Fruit fly (Drosophila melanogaster): ENCODE measurements around the gene CG46514.
"Not testable (repeated sequence)": the region's sequence is repeated elsewhere in the genome, so short reads cannot be mapped to it uniquely, and the experiment has no call there.

CG46514 gene

dm6 chrX:22196874-22197273 lies at the start of gene CG46514:
Gene CG46514, plus strand, starts transcription at chrX:22197174.
- not testable (repeated sequence) for TF ChIP-seq CG8478, CTCF (optimal IDR thresholded peaks at IDR 0.05)

dm6 chrX:22147489-22147888 lies 49.5 kb upstream of the CG46514 start, which contains the start of gene CG46504:
Gene CG46504, plus strand, starts transcription at chrX:22147789.
- TF ChIP-seq CTCF, CG8478 (optimal IDR thresholded peaks at IDR 0.05): not testable (repeated sequence)

DNA sequence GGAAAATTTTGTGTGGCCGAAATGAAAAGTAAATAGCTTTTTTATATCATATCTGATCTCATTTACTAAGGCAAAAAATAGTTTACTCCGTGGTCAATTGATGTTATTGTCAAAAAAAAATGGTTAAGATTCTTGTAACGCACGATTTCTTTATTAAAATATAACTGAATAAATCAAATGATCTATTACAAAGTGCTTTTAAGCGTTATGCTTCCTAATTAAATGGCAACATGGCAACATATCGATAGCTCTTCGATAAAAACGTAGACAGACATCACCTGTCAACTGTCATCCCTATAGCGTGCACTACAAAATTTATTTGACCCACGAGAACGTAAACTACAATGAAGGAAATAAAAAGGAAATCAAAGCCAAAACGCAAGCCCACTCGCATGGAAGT lies 44.4 kb upstream of the CG46514 start, which contains the start of gene CG46505:
TSS of gene CG46505 (plus strand) at position 301 of the 400 bp plus-strand sequence.
- not testable (repeated sequence) for TF ChIP-seq CG8478, CTCF (optimal IDR thresholded peaks at IDR 0.05)

DNA sequence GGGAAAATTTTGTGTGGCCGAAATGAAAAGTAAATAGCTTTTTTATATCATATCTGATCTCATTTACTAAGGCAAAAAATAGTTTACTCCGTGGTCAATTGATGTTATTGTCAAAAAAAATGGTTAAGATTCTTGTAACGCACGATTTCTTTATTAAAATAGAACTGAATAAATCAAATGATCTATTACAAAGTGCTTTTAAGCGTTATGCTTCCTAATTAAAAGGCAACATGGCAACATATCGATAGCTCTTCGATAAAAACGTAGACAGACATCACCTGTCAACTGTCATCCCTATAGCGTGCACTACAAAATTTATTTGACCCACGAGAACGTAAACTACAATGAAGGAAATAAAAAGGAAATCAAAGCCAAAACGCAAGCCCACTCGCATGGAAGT lies 39.4 kb upstream of the CG46514 start, which contains the start of gene CG46506:
TSS of gene CG46506 (plus strand) at position 301 of the 400 bp plus-strand sequence.
- not testable (repeated sequence) for TF ChIP-seq CG8478, CTCF (optimal IDR thresholded peaks at IDR 0.05)

DNA sequence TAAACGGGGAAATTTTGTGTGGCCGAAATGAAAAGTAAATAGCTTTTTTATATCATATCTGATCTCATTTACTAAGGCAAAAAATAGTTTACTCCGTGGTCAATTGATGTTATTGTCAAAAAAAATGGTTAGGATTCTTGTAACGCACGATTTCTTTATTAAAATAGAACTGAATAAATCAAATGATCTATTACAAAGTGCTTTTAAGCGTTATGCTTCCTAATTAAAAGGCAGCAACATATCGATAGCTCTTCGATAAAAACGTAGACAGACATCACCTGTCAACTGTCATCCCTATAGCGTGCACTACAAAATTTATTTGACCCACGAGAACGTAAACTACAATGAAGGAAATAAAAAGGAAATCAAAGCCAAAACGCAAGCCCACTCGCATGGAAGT lies 34.4 kb upstream of the CG46514 start, which contains the start of gene CG46507:
TSS of gene CG46507 (plus strand) at position 301 of the 400 bp plus-strand sequence.
- not testable (repeated sequence) for TF ChIP-seq CG8478, CTCF (optimal IDR thresholded peaks at IDR 0.05)

- not testable (repeated sequence) for TF ChIP-seq CTCF, CG8478 (optimal IDR thresholded peaks at IDR 0.05)
Observed at dm6 chrX:22167355-22167754, 29.6 kb upstream of the CG46514 start, which contains the start of gene CG46508. Gene CG46508, plus strand, starts transcription at chrX:22167655.

DNA sequence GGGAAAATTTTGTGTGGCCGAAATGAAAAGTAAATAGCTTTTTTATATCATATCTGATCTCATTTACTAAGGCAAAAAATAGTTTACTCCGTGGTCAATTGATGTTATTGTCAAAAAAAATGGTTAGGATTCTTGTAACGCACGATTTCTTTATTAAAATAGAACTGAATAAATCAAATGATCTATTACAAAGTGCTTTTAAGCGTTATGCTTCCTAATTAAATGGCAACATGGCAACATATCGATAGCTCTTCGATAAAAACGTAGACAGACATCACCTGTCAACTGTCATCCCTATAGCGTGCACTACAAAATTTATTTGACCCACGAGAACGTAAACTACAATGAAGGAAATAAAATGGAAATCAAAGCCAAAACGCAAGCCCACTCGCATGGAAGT lies 24.6 kb upstream of the CG46514 start, which contains the start of gene CG46509:
TSS of gene CG46509 (plus strand) at position 301 of the 400 bp plus-strand sequence.
- not testable (repeated sequence) for TF ChIP-seq CTCF, CG8478 (optimal IDR thresholded peaks at IDR 0.05)

dm6 chrX:22177205-22177604 lies 19.8 kb upstream of the CG46514 start, which contains the start of gene CG46510:
Gene CG46510, plus strand, starts transcription at chrX:22177505.
- not testable (repeated sequence) for TF ChIP-seq CG8478, CTCF (optimal IDR thresholded peaks at IDR 0.05)

DNA sequence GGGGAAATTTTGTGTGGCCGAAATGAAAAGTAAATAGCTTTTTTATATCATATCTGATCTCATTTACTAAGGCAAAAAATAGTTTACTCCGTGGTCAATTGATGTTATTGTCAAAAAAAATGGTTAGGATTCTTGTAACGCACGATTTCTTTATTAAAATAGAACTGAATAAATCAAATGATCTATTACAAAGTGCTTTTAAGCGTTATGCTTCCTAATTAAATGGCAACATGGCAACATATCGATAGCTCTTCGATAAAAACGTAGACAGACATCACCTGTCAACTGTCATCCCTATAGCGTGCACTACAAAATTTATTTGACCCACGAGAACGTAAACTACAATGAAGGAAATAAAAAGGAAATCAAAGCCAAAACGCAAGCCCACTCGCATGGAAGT lies 14.8 kb upstream of the CG46514 start, which contains the start of gene CG46511:
TSS of gene CG46511 (plus strand) at position 301 of the 400 bp plus-strand sequence.
- not testable (repeated sequence) for TF ChIP-seq CG8478, CTCF (optimal IDR thresholded peaks at IDR 0.05)

DNA sequence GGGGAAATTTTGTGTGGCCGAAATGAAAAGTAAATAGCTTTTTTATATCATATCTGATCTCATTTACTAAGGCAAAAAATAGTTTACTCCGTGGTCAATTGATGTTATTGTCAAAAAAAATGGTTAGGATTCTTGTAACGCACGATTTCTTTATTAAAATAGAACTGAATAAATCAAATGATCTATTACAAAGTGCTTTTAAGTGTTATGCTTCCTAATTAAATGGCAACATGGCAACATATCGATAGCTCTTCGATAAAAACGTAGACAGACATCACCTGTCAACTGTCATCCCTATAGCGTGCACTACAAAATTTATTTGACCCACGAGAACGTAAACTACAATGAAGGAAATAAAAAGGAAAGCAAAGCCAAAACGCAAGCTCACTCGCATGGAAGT lies 9.9 kb upstream of the CG46514 start, which contains the start of gene CG46512:
TSS of gene CG46512 (plus strand) at position 301 of the 400 bp plus-strand sequence.
- not testable (repeated sequence) for TF ChIP-seq CTCF, CG8478 (optimal IDR thresholded peaks at IDR 0.05)

DNA sequence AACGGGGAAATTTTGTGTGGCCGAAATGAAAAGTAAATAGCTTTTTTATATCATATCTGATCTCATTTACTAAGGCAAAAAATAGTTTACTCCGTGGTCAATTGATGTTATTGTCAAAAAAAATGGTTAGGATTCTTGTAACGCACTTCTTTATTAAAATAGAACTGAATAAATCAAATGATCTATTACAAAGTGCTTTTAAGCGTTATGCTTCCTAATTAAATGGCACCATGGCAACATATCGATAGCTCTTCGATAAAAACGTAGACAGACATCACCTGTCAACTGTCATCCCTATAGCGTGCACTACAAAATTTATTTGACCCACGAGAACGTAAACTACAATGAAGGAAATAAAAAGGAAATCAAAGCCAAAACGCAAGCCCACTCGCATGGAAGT lies 5.0 kb upstream of the CG46514 start, which contains the start of gene CG46513:
TSS of gene CG46513 (plus strand) at position 301 of the 400 bp plus-strand sequence.
- TF ChIP-seq CG8478, CTCF (optimal IDR thresholded peaks at IDR 0.05): not testable (repeated sequence)

dm6 chrX:22201883-22202282 lies 4.9 kb downstream of the CG46514 start, which contains the start of gene CG46515:
Gene CG46515, plus strand, starts transcription at chrX:22202183.
- not testable (repeated sequence) for TF ChIP-seq CG8478, CTCF (optimal IDR thresholded peaks at IDR 0.05)

dm6 chrX:22212028-22212427 lies 15.1 kb downstream of the CG46514 start, which contains the start of gene CG46516:
Gene CG46516, plus strand, starts transcription at chrX:22212328.
- not testable (repeated sequence) for TF ChIP-seq CG8478, CTCF (optimal IDR thresholded peaks at IDR 0.05)

dm6 chrX:22217079-22217478 lies 20.1 kb downstream of the CG46514 start, which contains the start of gene CG46517:
Gene CG46517, plus strand, starts transcription at chrX:22217379.
- TF ChIP-seq CG8478, CTCF (optimal IDR thresholded peaks at IDR 0.05): not testable (repeated sequence)

dm6 chrX:22226273-22226672 lies 29.3 kb downstream of the CG46514 start, which contains the start of gene CG46518:
Gene CG46518, plus strand, starts transcription at chrX:22226573.
- TF ChIP-seq CTCF, CG8478 (optimal IDR thresholded peaks at IDR 0.05): not testable (repeated sequence)
